Worm (Caenorhabditis elegans) whole organism, mixed stage, embryonic: ENCODE results near the gene F59E12.17.

Experiments
- ceh-83 ChIP-seq: fragments of 200-800 bp; sonication (Bioruptor generic); optimal IDR thresholded peaks from 2 replicates; lab custom pipeline; 2018; ENCODE audit warnings: mild to moderate bottlenecking, missing genetic modification characterization, missing compliant biosample characterization
- lin-13 ChIP-seq: fragments of 150-350 bp; optimal IDR thresholded peaks from 2 replicates; lab custom pipeline; 2014; ENCODE audit warnings: missing biosample characterization, missing genetic modification characterization
- lin-32 ChIP-seq: fragments of 200-800 bp; sonication (Bioruptor generic); optimal IDR thresholded peaks from 2 replicates; lab custom pipeline; 2018; ENCODE audit warnings: mild to moderate bottlenecking, missing genetic modification characterization, missing compliant biosample characterization
- pha-4 ChIP-seq: fragments of 150-350 bp; optimal IDR thresholded peaks from 2 replicates; lab custom pipeline; 2018; ENCODE audit warnings: missing biosample characterization, missing genetic modification reagents, missing genetic modification characterization
- snpc-4 ChIP-seq: fragments of 150-350 bp; optimal IDR thresholded peaks from 2 replicates; lab custom pipeline; 2014; ENCODE audit warnings: missing biosample characterization, missing genetic modification characterization
- sptf-1 ChIP-seq: sonication (generic microtip); optimal IDR thresholded peaks from 2 replicates; lab custom pipeline; 2017; ENCODE audit warnings: mild to moderate bottlenecking, missing genetic modification characterization, moderate library complexity, missing compliant biosample characterization

- TF ChIP-seq pha-4 (no peak), lin-32 (GFP tag; lab: Kevin White, UChicago) (no peak), lin-13 (no peak), ceh-83 (GFP tag; lab: Kevin White, UChicago) (no peak), snpc-4 (tag; lab: Kevin White, UChicago) (no peak), sptf-1 (tag; lab: Kevin White, UChicago) (no peak)
Observed at ce11 chrII:5604441-5604840, 44.8 kb downstream of the F59E12.17 start.
